Fruit fly (Drosophila melanogaster) whole organism, pupa: Measurements from ENCODE around the gene CG43851.
A peak's percentile ranks its signal among the peaks of the same experiment; 100 is the strongest.

Experiments used
- CG10348 ChIP-seq: fragments of 200-800 bp; sonication (Bioruptor generic); IDR thresholded peaks from 2 replicates; pipeline ENCODE4 v1.3.6; 2022; ENCODE audit warnings: missing biosample characterization, missing genetic modification characterization
- CG12605 ChIP-seq: fragments of 200-800 bp; sonication (Bioruptor generic); IDR thresholded peaks from 2 replicates; pipeline ENCODE4 v1.3.6; 2022; ENCODE audit warnings: missing biosample characterization, missing genetic modification characterization
- CG13204 ChIP-seq: fragments of 200-800 bp; sonication (Bioruptor generic); optimal IDR thresholded peaks from 2 replicates; lab custom pipeline; 2018; ENCODE audit warnings: missing biosample characterization, mild to moderate bottlenecking, missing genetic modification characterization, moderate library complexity
- CG14655 ChIP-seq: fragments of 200-800 bp; sonication (Bioruptor generic); optimal IDR thresholded peaks from 3 replicates; lab custom pipeline; 2017; ENCODE audit warnings: mild to moderate bottlenecking, missing biosample characterization, missing genetic modification reagents, missing genetic modification characterization
- CG15710 ChIP-seq: fragments of 200-800 bp; sonication (Bioruptor generic); optimal IDR thresholded peaks from 2 replicates; lab custom pipeline; 2018; ENCODE audit warnings: missing biosample characterization, mild to moderate bottlenecking, missing genetic modification characterization, moderate library complexity
- CG17806 ChIP-seq: fragments of 200-800 bp; sonication (Bioruptor generic); optimal IDR thresholded peaks from 2 replicates; lab custom pipeline; 2018; ENCODE audit warnings: missing biosample characterization, mild to moderate bottlenecking, missing genetic modification characterization, moderate library complexity
- CG32121 ChIP-seq: fragments of 200-800 bp; sonication (Bioruptor generic); IDR thresholded peaks from 2 replicates; pipeline ENCODE4 v1.3.6; 2022; ENCODE audit warnings: missing biosample characterization, missing genetic modification characterization
- CG34367 ChIP-seq: fragments of 200-800 bp; sonication (Bioruptor generic); optimal IDR thresholded peaks from 2 replicates; lab custom pipeline; 2018; ENCODE audit warnings: missing biosample characterization, mild to moderate bottlenecking, missing genetic modification characterization
- CG4496 ChIP-seq: fragments of 200-800 bp; sonication (Bioruptor generic); IDR thresholded peaks from 3 replicates; pipeline ENCODE4 v1.3.6; 2022; ENCODE audit warnings: missing biosample characterization, missing genetic modification characterization
- CG8159 ChIP-seq: fragments of 200-800 bp; sonication (Bioruptor generic); optimal IDR thresholded peaks from 3 replicates; lab custom pipeline; 2018; ENCODE audit warnings: missing biosample characterization, mild to moderate bottlenecking, missing genetic modification characterization, moderate library complexity
- CG8301 ChIP-seq: fragments of 200-800 bp; sonication (Bioruptor generic); optimal IDR thresholded peaks from 2 replicates; lab custom pipeline; 2018; ENCODE audit warnings: missing biosample characterization, mild to moderate bottlenecking, missing genetic modification characterization
- CG9948 ChIP-seq: fragments of 200-800 bp; sonication (Bioruptor generic); optimal IDR thresholded peaks from 2 replicates; lab custom pipeline; 2018; ENCODE audit warnings: missing biosample characterization, mild to moderate bottlenecking, missing genetic modification characterization, moderate library complexity
- D1 ChIP-seq: fragments of 200-800 bp; sonication (Bioruptor generic); optimal IDR thresholded peaks from 2 replicates; lab custom pipeline; 2018; ENCODE audit warnings: missing biosample characterization, mild to moderate bottlenecking, missing genetic modification characterization, moderate library complexity
- EcR ChIP-seq: fragments of 200-800 bp; sonication (Bioruptor generic); optimal IDR thresholded peaks from 3 replicates; lab custom pipeline; 2019; ENCODE audit warnings: missing biosample characterization, missing genetic modification characterization, mild to moderate bottlenecking, moderate library complexity, missing genetic modification reagents
- Ets98B ChIP-seq: fragments of 200-800 bp; sonication (Bioruptor generic); IDR thresholded peaks from 2 replicates; pipeline ENCODE4 v1.3.6; 2022; ENCODE audit warnings: missing biosample characterization, missing genetic modification characterization
- Pif1A ChIP-seq: fragments of 200-800 bp; sonication (Bioruptor generic); optimal IDR thresholded peaks from 3 replicates; lab custom pipeline; 2016; ENCODE audit warnings: missing biosample characterization, missing genetic modification characterization
- Pif1B ChIP-seq: fragments of 200-800 bp; sonication (Bioruptor generic); optimal IDR thresholded peaks from 3 replicates; lab custom pipeline; 2016; ENCODE audit warnings: missing biosample characterization, missing genetic modification characterization
- Snoo ChIP-seq: fragments of 200-800 bp; sonication (Bioruptor generic); optimal IDR thresholded peaks from 3 replicates; lab custom pipeline; 2017; ENCODE audit warnings: missing biosample characterization, mild to moderate bottlenecking, missing genetic modification characterization, inconsistent platforms
- fd96Ca ChIP-seq: fragments of 200-800 bp; sonication (Bioruptor generic); IDR thresholded peaks from 3 replicates; pipeline ENCODE4 v1.3.6; 2022; ENCODE audit warnings: missing biosample characterization, missing genetic modification characterization
- gl ChIP-seq: fragments of 200-800 bp; sonication (Bioruptor generic); optimal IDR thresholded peaks from 2 replicates; lab custom pipeline; 2018; ENCODE audit warnings: missing biosample characterization, mild to moderate bottlenecking, missing genetic modification characterization
- rn ChIP-seq: fragments of 200-800 bp; sonication (Bioruptor generic); IDR thresholded peaks from 2 replicates; pipeline ENCODE4 v1.3.6; 2022; ENCODE audit warnings: missing biosample characterization, missing genetic modification characterization

CG43851 gene

dm6 chr2L:2647620-2648019, at the start of gene CG43851, which contains the start of gene CG9962:
CG43851 (plus strand) TSS chr2L:2647886.
CG9962 (minus strand) TSS chr2L:2647720.
- TF ChIP-seq CG13204 (GFP tag; lab: Kevin White, UChicago) (no peak), D1 (tag; lab: Kevin White, UChicago) (no peak), CG8159 (no peak), Ets98B (GFP tag; lab: Robert Waterston, UW) (no peak), CG15710 (no peak), CG34367 (tag; lab: Kevin White, UChicago) (no peak), Snoo (tag; lab: Kevin White, UChicago) (no peak), gl (tag; lab: Kevin White, UChicago) (no peak), fd96Ca (GFP tag; lab: Robert Waterston, UW) (no peak), Pif1B (no peak), CG17806 (tag; lab: Kevin White, UChicago) (no peak)
- TF ChIP-seq, all 21 proteins: peak for 0

- no peak for TF ChIP-seq CG10348 (GFP tag; lab: Robert Waterston, UW)
- TF ChIP-seq CG8159: peak; percentile 35
Observed at dm6 chr2L:2606725-2607124, 41.0 kb upstream of the CG43851 start.

dm6 chr2L:2609694-2610093, 38.0 kb upstream of the CG43851 start, which contains the start of gene CG15395:
CG15395 (plus strand) TSS chr2L:2609994.
- TF ChIP-seq CG15710 (no peak), Snoo (tag; lab: Kevin White, UChicago) (no peak), CG4496 (no peak), D1 (tag; lab: Kevin White, UChicago) (no peak), fd96Ca (GFP tag; lab: Robert Waterston, UW) (no peak), CG13204 (GFP tag; lab: Kevin White, UChicago) (no peak), CG10348 (GFP tag; lab: Robert Waterston, UW) (no peak), Pif1A (GFP tag; lab: Kevin White, UChicago) (no peak), CG9948 (no peak), gl (tag; lab: Kevin White, UChicago) (no peak), EcR (no peak), Ets98B (GFP tag; lab: Robert Waterston, UW) (no peak), CG17806 (tag; lab: Kevin White, UChicago) (no peak), CG32121 (GFP tag; lab: Robert Waterston, UW) (no peak), CG12605 (no peak), CG14655 (no peak), rn (GFP tag; lab: Robert Waterston, UW) (no peak)

dm6 chr2L:2619887-2620286, 27.8 kb upstream of the CG43851 start, which contains the start of gene CG43403:
CG43403 (plus strand) TSS chr2L:2620187.
- TF ChIP-seq CG13204 (GFP tag; lab: Kevin White, UChicago) (no peak), rn (GFP tag; lab: Robert Waterston, UW) (no peak), gl (tag; lab: Kevin White, UChicago) (no peak), fd96Ca (GFP tag; lab: Robert Waterston, UW) (no peak), CG10348 (GFP tag; lab: Robert Waterston, UW) (no peak), Pif1B (no peak), CG32121 (GFP tag; lab: Robert Waterston, UW) (no peak), CG15710 (no peak), CG34367 (tag; lab: Kevin White, UChicago) (no peak), CG8301 (tag; lab: Kevin White, UChicago) (no peak), Ets98B (GFP tag; lab: Robert Waterston, UW) (no peak), Pif1A (GFP tag; lab: Kevin White, UChicago) (no peak), Snoo (tag; lab: Kevin White, UChicago) (no peak), EcR (no peak), CG17806 (tag; lab: Kevin White, UChicago) (no peak), CG12605 (no peak), D1 (tag; lab: Kevin White, UChicago) (no peak)

- no peak for TF ChIP-seq CG17806 (tag; lab: Kevin White, UChicago)
- no peak for TF ChIP-seq Pif1A (GFP tag; lab: Kevin White, UChicago)
- no peak for TF ChIP-seq CG32121 (GFP tag; lab: Robert Waterston, UW)
- no peak for TF ChIP-seq EcR
- no peak for TF ChIP-seq fd96Ca (GFP tag; lab: Robert Waterston, UW)
- TF ChIP-seq CG8159: no peak
- no peak for TF ChIP-seq gl (tag; lab: Kevin White, UChicago)
- no peak for TF ChIP-seq CG14655
- TF ChIP-seq CG10348 (GFP tag; lab: Robert Waterston, UW): no peak
- TF ChIP-seq CG12605: no peak
- TF ChIP-seq Pif1B: no peak
- TF ChIP-seq, all 21 proteins: peak for 0
Observed at dm6 chr2L:2623947-2624346, 23.7 kb upstream of the CG43851 start.

- TF ChIP-seq Ets98B (GFP tag; lab: Robert Waterston, UW): no peak
Observed at dm6 chr2L:2627507-2627906, 20.2 kb upstream of the CG43851 start.

dm6 chr2L:2628760-2629159, 18.9 kb upstream of the CG43851 start:
- TF ChIP-seq rn (GFP tag; lab: Robert Waterston, UW) (no peak), CG15710 (no peak), Ets98B (GFP tag; lab: Robert Waterston, UW) (no peak), Snoo (tag; lab: Kevin White, UChicago) (no peak), CG9948 (no peak), CG8159 (no peak), CG14655 (no peak), CG12605 (no peak), CG17806 (tag; lab: Kevin White, UChicago) (no peak)
- TF ChIP-seq, all 21 proteins: peak for 0
